Fruit fly (Drosophila melanogaster): ENCODE results near the gene nmo.

dm6 chr3L:8031461-8031860 lies 52.6 kb downstream of the nmo start:
- TF ChIP-seq CG15336 (GFP tag; IDR thresholded peaks at IDR 0.05): no peak
- no peak for TF ChIP-seq Sox14 (GFP tag; optimal IDR thresholded peaks at IDR 0.05)
- no peak for TF ChIP-seq OdsH (GFP tag; optimal IDR thresholded peaks at IDR 0.05)

All from whole organism, prepupa.